2 worm cellular contexts compared by ENCODE assay signal in genomic region chrX:4523315-4523714, ce11.
A peak's percentile ranks its signal among the peaks of the same experiment; 100 is the strongest.
TF ChIP-seq lines count a peak whose summit lies in the region.

No protein-coding gene starts in this region.

TF ChIP-seq in whole organism, L3 larva, 47 proteins besides CTCF, POLR2A, EP300 and RAD21:
- TF ChIP-seq pha-4 (tag; optimal IDR thresholded peaks at IDR 0.05; lab: Kevin White, UChicago), result peak; percentile 60
- TF ChIP-seq mml-1 (tag; optimal IDR thresholded peaks at IDR 0.05; lab: Kevin White, UChicago), result no peak
- no peak for TF ChIP-seq jun-1 (tag; optimal IDR thresholded peaks at IDR 0.05; lab: Kevin White, UChicago)
- TF ChIP-seq nhr-76 (tag; optimal IDR thresholded peaks at IDR 0.05; lab: Kevin White, UChicago), result no peak
- TF ChIP-seq tbx-2 (tag; optimal IDR thresholded peaks at IDR 0.05; lab: Kevin White, UChicago), result no peak

TF ChIP-seq in whole organism, L4 larva, 104 proteins besides CTCF, POLR2A, EP300 and RAD21:
- TF ChIP-seq nhr-28 (tag; optimal IDR thresholded peaks at IDR 0.05; lab: Kevin White, UChicago), result peak; percentile 27
- peak; percentile 34 for TF ChIP-seq dve-1 (tag; optimal IDR thresholded peaks at IDR 0.05; lab: Kevin White, UChicago; ENCODE audit: insufficient read depth)
- TF ChIP-seq hlh-30 (tag; optimal IDR thresholded peaks at IDR 0.05; lab: Kevin White, UChicago; ENCODE audit: insufficient read depth), result peak; percentile 6
- TF ChIP-seq vab-7 (GFP tag; IDR thresholded peaks at IDR 0.05; lab: Robert Waterston, UW), result no peak
- TF ChIP-seq daf-16 (GFP tag; optimal IDR thresholded peaks at IDR 0.05; lab: Kevin White, UChicago), result no peak
- TF ChIP-seq daf-16 (tag; optimal IDR thresholded peaks at IDR 0.05; lab: Kevin White, UChicago), result peak; percentile 83
- peak; percentile 18; the same call in 1 of the 2 replicates for TF ChIP-seq dmd-6 (GFP tag; IDR thresholded peaks at IDR 0.05; lab: Robert Waterston, UW)
- no peak for TF ChIP-seq ama-1 (optimal IDR thresholded peaks at IDR 0.05; lab: Kevin White, UChicago)

Comparison
In these comparisons a context has a peak if more than half of its experiments do, and no peak if none do; other contexts are left out.
1. Of the 28 proteins assayed by ChIP-seq in both whole organism, L4 larva and whole organism, L3 larva: peak only in whole organism, L4 larva: nhr-28; only in whole organism, L3 larva: pha-4; in both: none; in neither: 26.